Worm (Caenorhabditis elegans) whole organism, late embryonic: ENCODE results near the gene srab-17.

ENCODE experiments used
- pros-1 ChIP-seq: fragments of 150-350 bp; optimal IDR thresholded peaks from 2 replicates; lab custom pipeline; 2014; ENCODE audit warnings: missing biosample characterization, missing genetic modification reagents, missing genetic modification characterization

Gene srab-17

DNA sequence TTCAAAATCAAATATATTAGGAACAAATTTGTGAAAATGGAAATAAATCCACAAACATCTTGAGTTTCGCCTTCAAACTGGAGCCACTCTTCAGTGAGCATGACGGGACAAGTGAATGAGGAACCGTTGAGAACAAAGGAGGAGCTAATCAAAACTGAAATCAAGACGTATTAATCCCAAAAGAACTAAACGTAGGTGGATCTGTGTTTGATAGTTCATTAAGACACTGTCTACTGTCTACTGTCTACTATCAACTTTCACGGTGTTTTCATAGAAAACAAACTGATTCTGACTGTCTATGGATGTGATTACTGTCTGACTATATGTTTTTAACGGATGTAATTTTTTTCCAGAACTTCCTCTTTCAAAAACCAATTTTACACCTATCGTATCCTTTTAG is 46.5 kb downstream of the srab-17 start, which contains the start of gene str-193:
TSS of gene str-193 (minus strand) at position 101 of the 400 bp plus-strand sequence.
- TF ChIP-seq pros-1 (tag; lab: Kevin White, UChicago), result no peak
- TF ChIP-seq, all 69 proteins: peak for 0
